Fruit fly (Drosophila melanogaster): ENCODE data around the gene Mps1.

The Mps1 gene

DNA sequence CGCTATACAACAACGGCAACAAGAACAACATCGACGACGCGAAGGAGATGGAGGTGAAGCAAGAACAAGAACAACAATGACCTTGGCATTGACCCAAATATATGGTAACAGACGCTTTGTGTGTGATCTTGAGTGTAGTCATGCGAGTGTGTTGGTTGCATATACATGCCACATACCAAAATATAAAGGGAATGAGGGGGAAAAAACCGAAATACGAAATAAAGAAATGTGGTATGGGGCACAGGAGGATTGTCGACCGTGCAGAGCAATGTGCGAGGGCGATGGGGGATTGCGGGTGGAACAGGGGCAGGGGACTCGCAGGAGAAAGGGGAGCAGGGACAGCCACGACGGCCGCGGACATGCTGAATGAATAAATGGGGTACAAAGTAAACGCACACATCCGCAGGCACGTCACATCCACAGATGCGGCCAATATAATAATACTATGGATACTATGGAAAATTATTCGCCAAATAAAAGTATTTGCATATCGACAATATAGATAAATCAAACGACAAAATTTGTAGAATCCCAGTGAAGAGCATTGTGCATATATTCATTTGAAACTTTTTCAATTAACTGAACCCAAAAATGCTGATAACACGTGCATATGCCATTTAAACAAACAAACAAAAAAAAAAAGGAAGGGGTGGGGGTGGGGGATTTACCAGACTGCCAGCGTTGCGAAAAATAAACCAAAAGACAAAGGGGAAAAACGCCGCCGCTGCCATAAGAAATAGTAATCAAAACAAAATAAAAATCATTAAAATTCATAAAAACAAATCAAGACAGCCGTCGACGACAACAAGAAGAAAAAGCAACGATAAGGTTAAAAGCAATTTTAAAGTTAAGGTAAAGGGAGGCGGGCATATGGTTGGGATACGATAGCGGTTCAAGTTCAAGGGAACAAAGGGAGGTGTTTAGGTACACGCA is 35.1 kb downstream of the Mps1 start (continued):
- TF ChIP-seq sd (tag; optimal IDR thresholded peaks at IDR 0.05) = peak; percentile 72
- peak in 1 of 3 experiments; percentile 32 for TF ChIP-seq Stat92E (GFP tag; optimal IDR thresholded peaks at IDR 0.05)
- peak; percentile 54; the same call in 1 of the 4 replicates for TF ChIP-seq chinmo (GFP tag; IDR thresholded peaks at IDR 0.05; ENCODE audit: partially characterized antibody)
- TF ChIP-seq twi (tag; optimal IDR thresholded peaks at IDR 0.05) = peak; percentile 55
- TF ChIP-seq Deaf1 (tag; optimal IDR thresholded peaks at IDR 0.05) = peak; percentile 34
- TF ChIP-seq exex (tag; optimal IDR thresholded peaks at IDR 0.05) = peak; percentile 24
- TF ChIP-seq Optix (GFP tag; IDR thresholded peaks at IDR 0.05) = no peak
- TF ChIP-seq CG7372 (GFP tag; IDR thresholded peaks at IDR 0.05) = no peak
- no peak for TF ChIP-seq fru (optimal IDR thresholded peaks at IDR 0.05)
- no peak for TF ChIP-seq HLH54F (GFP tag; optimal IDR thresholded peaks at IDR 0.05)
- no peak for TF ChIP-seq CG9932 (GFP tag; IDR thresholded peaks at IDR 0.05)
- TF ChIP-seq z (GFP tag; IDR thresholded peaks at IDR 0.05) = peak; percentile 48; the same call in 1 of the 3 replicates
- TF ChIP-seq Sox102F (GFP tag; optimal IDR thresholded peaks at IDR 0.05) = no peak
- peak; percentile 40 for TF ChIP-seq nom (GFP tag; optimal IDR thresholded peaks at IDR 0.05)
- peak; percentile 60 for TF ChIP-seq cg (GFP tag; optimal IDR thresholded peaks at IDR 0.05)
- peak; percentile 58 for TF ChIP-seq sens (GFP tag)
- TF ChIP-seq CG12391 (tag; optimal IDR thresholded peaks at IDR 0.05) = no peak
- peak; percentile 9 for TF ChIP-seq lbe (GFP tag; optimal IDR thresholded peaks at IDR 0.05)
- TF ChIP-seq ftz-f1 (GFP tag; optimal IDR thresholded peaks at IDR 0.05) = peak; percentile 62
- TF ChIP-seq CG12769 (tag; optimal IDR thresholded peaks at IDR 0.05) = peak; percentile 84
- no peak for TF ChIP-seq TFAM (GFP tag; optimal IDR thresholded peaks at IDR 0.05)
- peak; percentile 37 for TF ChIP-seq CG17385 (GFP tag; optimal IDR thresholded peaks at IDR 0.05)
- TF ChIP-seq pros (GFP tag; optimal IDR thresholded peaks at IDR 0.05) = peak; percentile 26
- TF ChIP-seq CG32767 (GFP tag; IDR thresholded peaks at IDR 0.05) = no peak
- no peak for TF ChIP-seq mam (GFP tag; optimal IDR thresholded peaks at IDR 0.05)

DNA sequence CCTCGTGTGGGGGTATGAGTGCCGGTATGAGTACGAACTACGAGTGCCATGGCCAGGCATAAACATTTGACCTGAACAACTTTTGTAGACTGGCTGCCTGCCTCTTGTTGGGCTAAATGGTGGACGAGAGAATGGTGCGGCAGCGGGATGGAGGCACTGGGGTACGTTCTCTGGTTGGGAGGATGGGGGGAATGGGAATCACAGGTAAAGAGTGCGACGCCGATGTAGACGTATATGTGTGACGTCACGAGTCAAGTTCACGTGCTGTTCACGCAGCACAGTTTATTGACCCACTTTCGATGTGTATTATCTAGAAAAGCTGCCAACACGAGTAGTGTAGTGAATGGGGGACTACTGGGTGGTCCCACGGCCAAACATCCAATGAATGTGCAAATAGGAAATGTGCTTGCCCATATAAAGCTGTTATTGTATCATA is 35.9 kb downstream of the Mps1 start:
- no peak for TF ChIP-seq Camta (GFP tag; optimal IDR thresholded peaks at IDR 0.05)
- no peak for TF ChIP-seq lov (optimal IDR thresholded peaks at IDR 0.05)
- no peak for TF ChIP-seq lov (GFP tag; IDR thresholded peaks at IDR 0.05)
- TF ChIP-seq tin (GFP tag; optimal IDR thresholded peaks at IDR 0.05) = no peak
- no peak for TF ChIP-seq Ada2b (GFP tag; IDR thresholded peaks at IDR 0.05)
- 0 out of 3 replicates have a peak, but pooled peaks have one; percentile 35 for TF ChIP-seq CG6175 (GFP tag; IDR thresholded peaks at IDR 0.05)
- no peak for TF ChIP-seq pb (GFP tag; optimal IDR thresholded peaks at IDR 0.05)
- TF ChIP-seq phol (tag; optimal IDR thresholded peaks at IDR 0.05) = no peak
- TF ChIP-seq da (GFP tag; optimal IDR thresholded peaks at IDR 0.05) = no peak
- TF ChIP-seq CG15269 (tag; optimal IDR thresholded peaks at IDR 0.05) = no peak
- TF ChIP-seq croc (GFP tag; conservative IDR thresholded peaks at IDR 0.05) = no peak
- TF ChIP-seq ttk (GFP tag; IDR thresholded peaks at IDR 0.05) = no peak
- TF ChIP-seq CG11504 (tag; optimal IDR thresholded peaks at IDR 0.05) = no peak
- TF ChIP-seq sd (tag; optimal IDR thresholded peaks at IDR 0.05) = peak; percentile 49
- TF ChIP-seq CG10543 (GFP tag; optimal IDR thresholded peaks at IDR 0.05) = peak; percentile 65
- 0 out of 4 replicates have a peak, but pooled peaks have one; percentile 42 for TF ChIP-seq chinmo (GFP tag; IDR thresholded peaks at IDR 0.05; ENCODE audit: partially characterized antibody)
- TF ChIP-seq CG13624 (GFP tag; optimal IDR thresholded peaks at IDR 0.05) = no peak
- TF ChIP-seq CG3847 (GFP tag; IDR thresholded peaks at IDR 0.05) = 0 out of 2 replicates have a peak, but pooled peaks have one; percentile 5
- no peak for TF ChIP-seq CG33557 (GFP tag; optimal IDR thresholded peaks at IDR 0.05)
- TF ChIP-seq Meics (GFP tag; optimal IDR thresholded peaks at IDR 0.05) = no peak
- TF ChIP-seq Hr78 (GFP tag; optimal IDR thresholded peaks at IDR 0.05) = peak in 1 of 2 experiments; percentile 78
- no peak for TF ChIP-seq CG8924 (tag; optimal IDR thresholded peaks at IDR 0.05)
- peak; percentile 88 for TF ChIP-seq Med (GFP tag)
- no peak for TF ChIP-seq CG4730 (GFP tag; IDR thresholded peaks at IDR 0.05)
- no peak for TF ChIP-seq CG13123 (GFP tag; optimal IDR thresholded peaks at IDR 0.05)
- no peak for TF ChIP-seq Hr39 (optimal IDR thresholded peaks at IDR 0.05)
